Fruit fly (Drosophila melanogaster) whole organism, embryonic: ENCODE measurements around the gene CG14903.

ENCODE experiments used
- Atf3 ChIP-seq: fragments of 200-800 bp; sonication (Bioruptor generic); optimal IDR thresholded peaks from 3 replicates; lab custom pipeline; 2016; ENCODE audit warnings: missing biosample characterization, missing genetic modification characterization
- B-H2 ChIP-seq: fragments of 200-800 bp; sonication (Bioruptor generic); optimal IDR thresholded peaks from 2 replicates; lab custom pipeline; 2018; ENCODE audit warnings: missing biosample characterization, mild to moderate bottlenecking, missing genetic modification characterization
- BEAF-32 ChIP-seq: fragments of 200-800 bp; sonication (Bioruptor generic); optimal IDR thresholded peaks from 3 replicates; lab custom pipeline; 2017; ENCODE audit warnings: missing biosample characterization, missing genetic modification characterization, mild to moderate bottlenecking, moderate library complexity, missing genetic modification reagents
- Bdp1 ChIP-seq: fragments of 200-800 bp; sonication (Bioruptor generic); optimal IDR thresholded peaks from 3 replicates; lab custom pipeline; 2016; ENCODE audit warnings: missing biosample characterization, missing genetic modification characterization
- CG13424 ChIP-seq: fragments of 200-800 bp; sonication (Bioruptor generic); optimal IDR thresholded peaks from 2 replicates; lab custom pipeline; 2019; ENCODE audit warnings: missing biosample characterization, mild to moderate bottlenecking, missing genetic modification characterization, moderate library complexity
- CG14014 ChIP-seq: fragments of 200-800 bp; sonication (Bioruptor generic); IDR thresholded peaks from 2 replicates; pipeline ENCODE4 v1.3.6; 2022; ENCODE audit warnings: missing biosample characterization, missing genetic modification characterization
- CG15696 ChIP-seq: fragments of 200-800 bp; sonication (Bioruptor generic); optimal IDR thresholded peaks from 2 replicates; lab custom pipeline; 2019; ENCODE audit warnings: missing biosample characterization, mild to moderate bottlenecking, missing genetic modification characterization, moderate library complexity
- CG1603 ChIP-seq: fragments of 200-800 bp; sonication (Bioruptor generic); optimal IDR thresholded peaks from 2 replicates; lab custom pipeline; 2019; ENCODE audit warnings: missing biosample characterization, mild to moderate bottlenecking, missing genetic modification characterization, moderate library complexity
- CG16863 ChIP-seq: fragments of 200-800 bp; sonication (Bioruptor generic); optimal IDR thresholded peaks from 3 replicates; lab custom pipeline; 2016; ENCODE audit warnings: missing biosample characterization, missing genetic modification characterization
- CG17802 ChIP-seq: fragments of 200-800 bp; sonication (Bioruptor generic); optimal IDR thresholded peaks from 2 replicates; lab custom pipeline; 2018; ENCODE audit warnings: missing biosample characterization, mild to moderate bottlenecking, missing genetic modification characterization, moderate library complexity
- CG18262 ChIP-seq: fragments of 200-800 bp; optimal IDR thresholded peaks from 3 replicates; lab custom pipeline; 2019; ENCODE audit warnings: missing biosample characterization, mild to moderate bottlenecking, missing genetic modification characterization, moderate library complexity
- CG32767 ChIP-seq: fragments of 200-800 bp; sonication (Bioruptor generic); IDR thresholded peaks from 2 replicates; pipeline ENCODE4 v1.3.6; 2022; ENCODE audit warnings: missing biosample characterization, missing genetic modification characterization
- CG32772 ChIP-seq: fragments of 200-800 bp; sonication (Bioruptor generic); IDR thresholded peaks from 2 replicates; pipeline ENCODE4 v1.3.6; 2022; ENCODE audit warnings: missing biosample characterization, missing genetic modification characterization
- CG3726 ChIP-seq: fragments of 200-800 bp; sonication (Bioruptor generic); IDR thresholded peaks from 3 replicates; pipeline ENCODE4, ENCODE4 v1.3.6; 2022; ENCODE audit warnings: missing biosample characterization, missing genetic modification characterization
- CG3838 ChIP-seq: fragments of 200-800 bp; sonication (Bioruptor generic); optimal IDR thresholded peaks from 3 replicates; lab custom pipeline; 2016; ENCODE audit warnings: missing biosample characterization, missing genetic modification characterization
- CG5180 ChIP-seq: fragments of 200-800 bp; sonication (Bioruptor generic); optimal IDR thresholded peaks from 3 replicates; lab custom pipeline; 2017; ENCODE audit warnings: missing biosample characterization, missing genetic modification characterization, mild to moderate bottlenecking, moderate library complexity, missing genetic modification reagents
- CG6813 ChIP-seq: fragments of 200-800 bp; sonication (Bioruptor generic); optimal IDR thresholded peaks from 2 replicates; lab custom pipeline; 2017; ENCODE audit warnings: missing biosample characterization, missing genetic modification characterization, mild to moderate bottlenecking, moderate library complexity, missing genetic modification reagents
- CG7928 ChIP-seq: fragments of 200-800 bp; sonication (Bioruptor generic); optimal IDR thresholded peaks from 2 replicates; lab custom pipeline; 2017; ENCODE audit warnings: missing biosample characterization, mild to moderate bottlenecking, missing genetic modification characterization
- CG8089 ChIP-seq: fragments of 200-800 bp; sonication (Bioruptor generic); optimal IDR thresholded peaks from 3 replicates; lab custom pipeline; 2016; ENCODE audit warnings: missing biosample characterization, missing genetic modification characterization
- CG8388 ChIP-seq: fragments of 200-800 bp; sonication (Bioruptor generic); optimal IDR thresholded peaks from 2 replicates; lab custom pipeline; 2019; ENCODE audit warnings: missing biosample characterization, mild to moderate bottlenecking, missing genetic modification characterization, moderate library complexity
- CG9727 ChIP-seq: fragments of 200-800 bp; sonication (Bioruptor generic); optimal IDR thresholded peaks from 3 replicates; lab custom pipeline; 2017; ENCODE audit warnings: missing biosample characterization, mild to moderate bottlenecking, missing genetic modification characterization
- Chrac-16 ChIP-seq: fragments of 200-800 bp; sonication (Bioruptor generic); optimal IDR thresholded peaks from 3 replicates; lab custom pipeline; 2016; ENCODE audit warnings: missing biosample characterization, missing genetic modification characterization
- D ChIP-seq, 2 experiments: fragments of 200-800 bp in 1 of 2; fragments of >200 bp in 1 of 2; sonication (Bioruptor generic) in 1 of 2; optimal IDR thresholded peaks; 2 replicates in 1 of 2; 3 replicates in 1 of 2; lab custom pipeline; 2017; ENCODE audit warnings: mild to moderate bottlenecking in 1 of 2, missing biosample characterization in 1 of 2, missing genetic modification characterization in 1 of 2, missing genetic modification reagents in 1 of 2
- D19A ChIP-seq: fragments of 200-800 bp; optimal IDR thresholded peaks from 3 replicates; lab custom pipeline; 2019; ENCODE audit warnings: missing biosample characterization, mild to moderate bottlenecking, missing genetic modification characterization, moderate library complexity
- Dad ChIP-seq: fragments of 200-800 bp; sonication (Bioruptor generic); optimal IDR thresholded peaks from 3 replicates; lab custom pipeline; 2016; ENCODE audit warnings: missing biosample characterization, missing genetic modification characterization
- E2f2 ChIP-seq: fragments of 200-800 bp; sonication (Bioruptor generic); IDR thresholded peaks from 2 replicates; pipeline ENCODE4 v1.3.6; 2022; ENCODE audit warnings: missing biosample characterization, missing genetic modification characterization
- Myb ChIP-seq: fragments of 200-800 bp; sonication (Bioruptor generic); optimal IDR thresholded peaks from 2 replicates; lab custom pipeline; 2016; ENCODE audit warnings: missing biosample characterization, missing genetic modification characterization
- Opbp ChIP-seq: fragments of 200-800 bp; sonication (Bioruptor generic); IDR thresholded peaks from 3 replicates; pipeline ENCODE4 v1.3.6; 2022; ENCODE audit warnings: missing biosample characterization, missing genetic modification characterization; ENCODE audit not compliant: partially characterized antibody
- Ptx1 ChIP-seq: fragments of 200-800 bp; sonication (Bioruptor generic); IDR thresholded peaks from 2 replicates; pipeline ENCODE4 v1.3.6; 2022; ENCODE audit warnings: missing biosample characterization, missing genetic modification characterization
- Sin3A ChIP-seq: fragments of >200 bp; optimal IDR thresholded peaks from 2 replicates; lab custom pipeline; 2018
- Spps ChIP-seq: fragments of 200-800 bp; sonication (Bioruptor generic); optimal IDR thresholded peaks from 2 replicates; lab custom pipeline; 2018; ENCODE audit warnings: missing biosample characterization, mild to moderate bottlenecking, missing genetic modification characterization
- Ssrp ChIP-seq: fragments of 200-800 bp; sonication (Bioruptor generic); optimal IDR thresholded peaks from 2 replicates; lab custom pipeline; 2018; ENCODE audit warnings: missing biosample characterization, mild to moderate bottlenecking, missing genetic modification characterization, moderate library complexity
- ase ChIP-seq: fragments of 200-800 bp; sonication (Bioruptor generic); IDR thresholded peaks from 3 replicates; pipeline ENCODE4 v1.3.6; 2022; ENCODE audit warnings: missing biosample characterization, missing genetic modification characterization
- btn ChIP-seq: fragments of 200-800 bp; sonication (Bioruptor generic); optimal IDR thresholded peaks from 2 replicates; lab custom pipeline; 2016; ENCODE audit warnings: missing biosample characterization, missing genetic modification characterization
- cad ChIP-seq: fragments of >200 bp; optimal IDR thresholded peaks from 2 replicates; lab custom pipeline; 2017; ENCODE audit warnings: missing biosample characterization, missing genetic modification characterization
- ci ChIP-seq: fragments of 200-800 bp; sonication (Bioruptor generic); IDR thresholded peaks from 3 replicates; pipeline ENCODE4 v1.3.6; 2022; ENCODE audit warnings: missing biosample characterization, missing genetic modification characterization
- dimm ChIP-seq: fragments of 200-800 bp; sonication (Bioruptor generic); IDR thresholded peaks from 2 replicates; pipeline ENCODE4 v1.3.6; 2022; ENCODE audit warnings: missing biosample characterization, missing genetic modification characterization
- dpn ChIP-seq, 2 experiments: fragments of 200-800 bp; sonication (Bioruptor generic); optimal IDR thresholded peaks; 3 replicates each; lab custom pipeline; 2016; ENCODE audit warnings: missing biosample characterization in 2 of 2, missing genetic modification characterization in 2 of 2
- dysf ChIP-seq: fragments of 200-800 bp; sonication (Bioruptor generic); IDR thresholded peaks from 3 replicates; pipeline ENCODE4 v1.3.6; 2022; ENCODE audit warnings: missing biosample characterization, missing genetic modification characterization
- jigr1 ChIP-seq: fragments of 200-800 bp; sonication (Bioruptor generic); IDR thresholded peaks from 3 replicates; pipeline ENCODE4 v1.3.6; 2022; ENCODE audit warnings: missing biosample characterization, missing genetic modification characterization
- ken ChIP-seq: fragments of 200-800 bp; sonication (Bioruptor generic); IDR thresholded peaks from 3 replicates; pipeline ENCODE4 v1.3.6; 2022; ENCODE audit warnings: missing biosample characterization, missing genetic modification characterization
- lmd ChIP-seq: fragments of 200-800 bp; sonication (Bioruptor generic); IDR thresholded peaks from 2 replicates; pipeline ENCODE4 v1.3.6; 2022; ENCODE audit warnings: missing biosample characterization, missing genetic modification characterization
- luna ChIP-seq: fragments of 200-800 bp; sonication (Bioruptor generic); optimal IDR thresholded peaks from 2 replicates; lab custom pipeline; 2016; ENCODE audit warnings: missing biosample characterization, missing genetic modification characterization
- nom ChIP-seq: fragments of 200-800 bp; sonication (Bioruptor generic); optimal IDR thresholded peaks from 2 replicates; lab custom pipeline; 2017; ENCODE audit warnings: missing biosample characterization, missing genetic modification characterization, mild to moderate bottlenecking, moderate library complexity, missing genetic modification reagents
- phol ChIP-seq: fragments of 200-800 bp; sonication (Bioruptor generic); optimal IDR thresholded peaks from 3 replicates; lab custom pipeline; 2018; ENCODE audit warnings: missing biosample characterization, mild to moderate bottlenecking, missing genetic modification characterization, moderate library complexity
- prd ChIP-seq, 3 experiments: fragments of >200 bp in 2 of 3; fragments of 200-800 bp in 1 of 3; sonication (Bioruptor generic) in 1 of 3; optimal IDR thresholded peaks in 2 of 3; IDR thresholded peaks in 1 of 3; 2 replicates in 2 of 3; 3 replicates in 1 of 3; pipeline versions ENCODE4 v1.3.6 to Lab custom; 2017 to 2022; ENCODE audit warnings: missing biosample characterization in 1 of 3, missing genetic modification characterization in 1 of 3
- sens ChIP-seq: fragments of 200-800 bp; sonication (Bioruptor generic); peaks from one replicate; lab custom pipeline; 2016; ENCODE audit warnings: missing biosample characterization, missing genetic modification characterization
- sna ChIP-seq: fragments of 200-800 bp; sonication (Bioruptor generic); IDR thresholded peaks from 2 replicates; pipeline ENCODE4 v1.3.6; 2022; ENCODE audit warnings: missing biosample characterization, missing genetic modification characterization; ENCODE audit not compliant: partially characterized antibody
- tx ChIP-seq: fragments of 200-800 bp; sonication (Bioruptor generic); optimal IDR thresholded peaks from 2 replicates; lab custom pipeline; 2016; ENCODE audit warnings: missing biosample characterization, missing genetic modification characterization
- wor ChIP-seq: fragments of 200-800 bp; sonication (Bioruptor generic); IDR thresholded peaks from 2 replicates; pipeline ENCODE4 v1.3.6; 2022; ENCODE audit warnings: missing biosample characterization, missing genetic modification characterization

CG14903 gene

dm6 chr3R:16528429-16528828 is 45.1 kb downstream of the CG14903 start (continued):
- TF ChIP-seq prd (optimal IDR thresholded peaks at IDR 0.05; lab: Kevin White, UChicago): no peak
- TF ChIP-seq prd (GFP tag; IDR thresholded peaks at IDR 0.05; lab: Robert Waterston, UW): peak; percentile 19; the same call in 1 of the 3 replicates
- TF ChIP-seq dimm (GFP tag; lab: Robert Waterston, UW): no peak
- no peak for TF ChIP-seq Dad (GFP tag; lab: Kevin White, UChicago)
- no peak for TF ChIP-seq tx (GFP tag; lab: Kevin White, UChicago)
- no peak for TF ChIP-seq Myb (GFP tag; lab: Kevin White, UChicago)
- TF ChIP-seq btn (GFP tag; lab: Kevin White, UChicago): no peak
- TF ChIP-seq ci (GFP tag; lab: Robert Waterston, UW): no peak
- no peak for TF ChIP-seq CG6813
- no peak for TF ChIP-seq CG7928 (GFP tag; lab: Kevin White, UChicago)
- TF ChIP-seq Opbp (GFP tag; lab: Robert Waterston, UW): 0 out of 3 replicates have a peak, but pooled peaks have one; percentile 20
- TF ChIP-seq sna (GFP tag; lab: Robert Waterston, UW): no peak
- TF ChIP-seq CG5180: no peak
- no peak for TF ChIP-seq CG13424
- TF ChIP-seq CG3726 (GFP tag; lab: Robert Waterston, UW): no peak
- no peak for TF ChIP-seq CG8089 (GFP tag; lab: Kevin White, UChicago)
- TF ChIP-seq D (optimal IDR thresholded peaks at IDR 0.05; lab: Kevin White, UChicago): peak; percentile 40
- no peak for TF ChIP-seq D (GFP tag; optimal IDR thresholded peaks at IDR 0.05; lab: Kevin White, UChicago)
- TF ChIP-seq Atf3 (GFP tag; lab: Kevin White, UChicago): no peak
- no peak for TF ChIP-seq lmd (GFP tag; lab: Robert Waterston, UW)
- no peak for TF ChIP-seq phol (tag; lab: Kevin White, UChicago)
- peak; percentile 82 for TF ChIP-seq cad (GFP tag; lab: Kevin White, UChicago)
- no peak for TF ChIP-seq CG3838

dm6 chr3R:16526697-16527370 is 46.7 kb downstream of the CG14903 start:
- TF ChIP-seq CG8388 (GFP tag; lab: Kevin White, UChicago) (no peak), CG32772 (no peak), E2f2 (GFP tag; lab: Robert Waterston, UW) (no peak), Sin3A (no peak), CG1603 (tag; lab: Kevin White, UChicago) (no peak), luna (no peak), CG15696 (tag; lab: Kevin White, UChicago) (no peak), Chrac-16 (no peak), CG16863 (GFP tag; lab: Kevin White, UChicago) (no peak), dpn (GFP tag; optimal IDR thresholded peaks at IDR 0.05; lab: Kevin White, UChicago) (no peak), Bdp1 (GFP tag; lab: Kevin White, UChicago) (no peak), jigr1 (GFP tag; lab: Robert Waterston, UW) (no peak), CG17802 (tag; lab: Kevin White, UChicago) (no peak), Ssrp (tag; lab: Kevin White, UChicago) (no peak), sens (GFP tag; lab: Kevin White, UChicago) (peak; percentile 36), CG9727 (GFP tag; lab: Kevin White, UChicago) (peak; percentile 41), wor (GFP tag; lab: Robert Waterston, UW) (no peak), CG32767 (GFP tag; lab: Robert Waterston, UW) (no peak), CG18262 (tag; lab: Kevin White, UChicago) (no peak), CG14014 (GFP tag; lab: Robert Waterston, UW) (no peak), D19A (tag; lab: Kevin White, UChicago) (no peak), dysf (GFP tag; lab: Robert Waterston, UW) (no peak), B-H2 (no peak), BEAF-32 (no peak), nom (GFP tag; lab: Kevin White, UChicago) (peak; percentile 56), Spps (tag; lab: Kevin White, UChicago) (no peak), Ptx1 (GFP tag; lab: Robert Waterston, UW) (no peak), ase (GFP tag; lab: Robert Waterston, UW) (no peak), ken (GFP tag; lab: Robert Waterston, UW) (0 out of 3 replicates have a peak, but pooled peaks have one; percentile 22)
